Worm (Caenorhabditis elegans): ENCODE results near the gene F56D6.20.

Gene F56D6.20

DNA sequence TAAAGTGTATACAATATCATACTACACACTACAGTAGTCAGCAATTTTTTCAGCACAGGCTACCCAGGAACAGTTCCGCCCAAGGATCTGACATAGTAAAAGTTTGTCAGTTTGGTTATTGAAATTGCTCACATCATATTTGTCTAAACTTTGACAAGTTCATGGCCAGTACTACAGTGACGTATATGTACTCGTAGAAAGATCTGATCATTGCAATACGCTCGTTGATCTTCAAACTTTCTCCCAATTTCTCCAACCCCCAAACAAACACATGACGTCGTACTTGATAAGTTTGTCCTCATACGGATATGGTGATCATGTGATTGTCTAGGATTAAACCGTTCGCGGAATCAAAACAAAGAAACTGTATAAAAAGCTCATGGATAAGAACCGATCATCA is 17.9 kb upstream of the F56D6.20 start, which contains the start of gene dct-8:
Gene dct-8 (plus strand): TSS at position 301 of the 400 bp plus-strand sequence.
- TF ChIP-seq Y22D7AL.16 (tag; optimal IDR thresholded peaks at IDR 0.05), result no peak
- TF ChIP-seq ceh-2 (tag; optimal IDR thresholded peaks at IDR 0.05), result no peak
- TF ChIP-seq pha-2 (tag; optimal IDR thresholded peaks at IDR 0.05), result no peak

DNA sequence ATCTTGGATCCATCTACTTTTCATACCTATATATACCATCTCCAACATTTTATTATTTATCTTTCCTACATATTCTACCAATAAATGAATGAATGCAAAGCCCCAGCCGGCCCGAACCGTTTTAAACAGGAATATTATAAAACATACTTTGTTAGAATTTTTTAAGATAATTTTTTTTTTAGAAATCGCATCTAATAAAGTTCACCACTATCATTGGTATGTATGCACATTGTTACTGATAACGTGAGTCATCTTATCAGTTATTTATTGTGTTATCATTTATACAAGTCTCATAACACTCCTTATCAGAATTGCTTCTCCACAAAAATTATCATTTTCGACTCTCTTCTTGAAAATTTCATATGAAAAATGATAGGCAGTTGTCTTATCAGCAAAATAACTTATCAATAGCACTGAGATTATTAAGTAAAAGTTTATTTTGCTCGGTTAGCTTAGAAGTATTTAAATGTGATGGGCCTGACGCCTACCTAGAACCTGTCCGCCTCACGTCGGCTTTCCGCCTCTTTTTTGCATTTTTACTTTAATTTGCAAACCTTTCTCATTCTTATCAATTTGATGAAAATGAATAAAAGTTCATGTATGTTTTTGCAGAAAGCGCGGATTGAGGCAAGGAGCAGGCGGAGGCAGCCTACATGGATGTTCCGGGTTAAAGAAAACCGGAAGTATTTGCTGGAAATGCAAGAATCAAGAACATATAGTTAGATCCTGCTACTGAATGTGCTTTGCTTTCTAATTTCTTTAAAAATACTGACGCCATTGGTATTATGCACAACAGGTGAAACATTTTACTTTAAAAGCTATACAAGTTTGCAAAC is 12.8 kb upstream of the F56D6.20 start, which contains the start of gene srz-62:
Gene srz-62 (plus strand): TSS at position 786 of the 836 bp plus-strand sequence.
- TF ChIP-seq unc-86 (tag; optimal IDR thresholded peaks at IDR 0.05) (no peak), syd-9 (tag; optimal IDR thresholded peaks at IDR 0.05) (no peak), fkh-6 (tag; optimal IDR thresholded peaks at IDR 0.05) (no peak), nfya-1 (tag; optimal IDR thresholded peaks at IDR 0.05) (no peak), zip-5 (tag; optimal IDR thresholded peaks at IDR 0.05) (peak; percentile 20), ama-1 (optimal IDR thresholded peaks at IDR 0.05) (no peak), pag-3 (tag; optimal IDR thresholded peaks at IDR 0.05; ENCODE audit: borderline replicate concordance) (no peak), ceh-2 (tag; optimal IDR thresholded peaks at IDR 0.05) (no peak), elt-2 (tag; optimal IDR thresholded peaks at IDR 0.05) (peak; percentile 100), ceh-19 (GFP tag; optimal IDR thresholded peaks at IDR 0.05) (no peak), pqm-1 (tag; optimal IDR thresholded peaks at IDR 0.05) (peak; percentile 82), pat-9 (tag; optimal IDR thresholded peaks at IDR 0.05) (no peak), sox-4 (tag; optimal IDR thresholded peaks at IDR 0.05) (no peak), rnt-1 (tag; optimal IDR thresholded peaks at IDR 0.05) (no peak), odd-2 (tag; optimal IDR thresholded peaks at IDR 0.05) (no peak), lim-6 (tag; optimal IDR thresholded peaks at IDR 0.05) (no peak), Y22D7AL.16 (tag; optimal IDR thresholded peaks at IDR 0.05) (no peak), fax-1 (tag; optimal IDR thresholded peaks at IDR 0.05) (no peak), ceh-18 (tag; optimal IDR thresholded peaks at IDR 0.05) (no peak)

DNA sequence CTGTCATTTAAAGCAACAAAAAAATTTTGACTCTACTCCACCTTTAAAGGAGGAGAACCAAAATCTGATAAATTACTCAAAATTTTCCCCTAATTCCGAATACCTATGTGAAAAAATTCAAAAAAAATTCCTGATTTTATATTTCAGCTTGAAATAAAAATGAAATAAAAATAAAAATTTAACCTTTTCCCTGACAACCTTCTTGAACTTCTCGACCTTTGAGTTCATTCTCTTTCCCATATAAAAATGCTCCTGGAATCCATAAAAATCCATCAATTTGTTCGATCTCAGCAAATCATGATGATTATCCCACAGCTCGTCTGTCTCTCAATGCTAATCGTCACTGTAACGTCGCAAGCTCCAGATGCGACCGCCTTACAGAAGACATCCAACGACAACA is 9.7 kb upstream of the F56D6.20 start, which contains the start of gene F56D6.6:
Gene F56D6.6 (plus strand): TSS at position 301 of the 400 bp plus-strand sequence.
- TF ChIP-seq ets-4 (tag; optimal IDR thresholded peaks at IDR 0.05) (no peak), rnt-1 (tag; optimal IDR thresholded peaks at IDR 0.05) (no peak), Y22D7AL.16 (tag; optimal IDR thresholded peaks at IDR 0.05) (no peak)

DNA sequence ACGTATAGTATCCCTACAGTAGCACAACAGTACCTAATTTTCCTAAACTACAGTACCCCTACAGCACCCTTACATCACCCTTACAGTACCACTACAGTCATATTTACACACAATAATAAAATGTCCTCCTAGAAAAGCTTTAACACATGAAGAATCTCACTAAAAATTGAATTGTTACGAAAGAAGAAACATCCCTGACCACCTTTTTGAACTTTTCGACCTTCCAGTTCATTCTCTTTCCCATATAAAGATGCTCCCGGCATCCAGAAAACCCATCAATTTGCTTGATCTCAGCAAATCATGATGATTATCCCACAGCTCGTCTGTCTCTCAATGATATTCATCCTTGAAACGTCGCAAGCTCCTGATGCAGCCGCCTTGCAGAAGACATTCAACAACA is 8.1 kb upstream of the F56D6.20 start, which contains the start of gene F56D6.21:
Gene F56D6.21 (plus strand): TSS at position 301 of the 400 bp plus-strand sequence.
- TF ChIP-seq ets-4 (tag; optimal IDR thresholded peaks at IDR 0.05) (no peak), ceh-30 (tag; optimal IDR thresholded peaks at IDR 0.05) (no peak), ttx-3 (tag; optimal IDR thresholded peaks at IDR 0.05) (no peak), ref-2 (tag; optimal IDR thresholded peaks at IDR 0.05) (no peak), che-1 (tag; optimal IDR thresholded peaks at IDR 0.05) (no peak), T23F11.4 (GFP tag; optimal IDR thresholded peaks at IDR 0.05) (no peak), sox-4 (tag; optimal IDR thresholded peaks at IDR 0.05) (no peak), odd-2 (tag; optimal IDR thresholded peaks at IDR 0.05) (no peak)

DNA sequence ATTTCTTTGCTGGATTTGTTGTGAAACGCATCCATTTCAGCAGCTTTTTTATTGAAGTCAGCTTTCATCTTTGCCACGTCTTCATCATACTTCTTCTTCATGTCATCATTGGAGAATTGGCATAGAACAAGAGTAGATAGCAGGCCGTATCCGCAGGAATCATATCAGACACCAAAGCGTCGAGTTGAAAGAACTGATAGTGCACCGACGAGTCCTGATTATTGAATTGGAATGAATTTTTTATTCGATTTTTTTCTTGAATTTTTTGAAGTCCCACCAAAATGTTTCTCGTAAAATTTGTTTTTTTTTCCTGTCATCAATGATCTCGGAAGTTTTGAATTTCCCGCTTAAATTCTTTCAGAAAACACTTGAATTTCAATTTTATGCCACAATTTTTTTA is 6.3 kb upstream of the F56D6.20 start, which contains the start of gene F56D6.11:
Gene F56D6.11 (minus strand): TSS at position 101 of the 400 bp plus-strand sequence.
- no peak for TF ChIP-seq ceh-31 (tag; optimal IDR thresholded peaks at IDR 0.05)
- TF ChIP-seq pat-9 (tag; optimal IDR thresholded peaks at IDR 0.05), result no peak
- no peak for TF ChIP-seq pag-3 (tag; optimal IDR thresholded peaks at IDR 0.05; ENCODE audit: borderline replicate concordance)
- TF ChIP-seq ceh-34 (tag; optimal IDR thresholded peaks at IDR 0.05), result no peak
- TF ChIP-seq sox-4 (tag; optimal IDR thresholded peaks at IDR 0.05), result no peak
- TF ChIP-seq ceh-14 (tag; optimal IDR thresholded peaks at IDR 0.05), result no peak
- TF ChIP-seq odd-2 (tag; optimal IDR thresholded peaks at IDR 0.05), result no peak
- TF ChIP-seq rnt-1 (tag; optimal IDR thresholded peaks at IDR 0.05), result no peak
- TF ChIP-seq K09A11.1 (tag; optimal IDR thresholded peaks at IDR 0.05; ENCODE audit: insufficient read depth), result no peak
- TF ChIP-seq lin-11 (tag; optimal IDR thresholded peaks at IDR 0.05), result no peak

Measured in whole organism, late embryonic.